Worm (Caenorhabditis elegans) whole organism, midembryonic: Measurements from ENCODE around the gene lys-1.

ENCODE experiments used
- T22C8.4 ChIP-seq: fragments of 200-800 bp; sonication (Bioruptor generic); IDR thresholded peaks from 2 replicates; pipeline ENCODE4 v1.3.6; 2022; ENCODE audit warnings: missing genetic modification characterization, missing compliant biosample characterization
- cog-1 ChIP-seq: sonication (generic microtip); optimal IDR thresholded peaks from 2 replicates; lab custom pipeline; 2016; ENCODE audit warnings: missing genetic modification characterization, missing compliant biosample characterization
- flt-1 ChIP-seq: fragments of 200-800 bp; sonication (Bioruptor generic); IDR thresholded peaks from 2 replicates; pipeline ENCODE4 v1.3.6; 2022; ENCODE audit warnings: missing genetic modification characterization, missing compliant biosample characterization
- klf-2 ChIP-seq: fragments of 200-800 bp; sonication (Bioruptor generic); conservative IDR thresholded peaks from 2 replicates; pipeline ENCODE4 v1.3.6; 2022; ENCODE audit warnings: missing genetic modification reagents, missing genetic modification characterization, missing compliant biosample characterization
- med-1 ChIP-seq: sonication (generic microtip); optimal IDR thresholded peaks from 2 replicates; lab custom pipeline; 2017; ENCODE audit warnings: missing genetic modification characterization, mild to moderate bottlenecking, missing compliant biosample characterization, antibody characterized with exemption, missing genetic modification reagents; ENCODE audit not compliant: insufficient read depth
- ref-1 ChIP-seq: fragments of 200-800 bp; sonication (Bioruptor generic); conservative IDR thresholded peaks from 2 replicates; pipeline ENCODE4 v1.3.6; 2022; ENCODE audit warnings: missing genetic modification reagents, missing genetic modification characterization, missing compliant biosample characterization
- tab-1 ChIP-seq: fragments of 200-800 bp; sonication (Bioruptor generic); IDR thresholded peaks from 2 replicates; pipeline ENCODE4 v1.3.6; 2022; ENCODE audit warnings: missing genetic modification characterization, missing compliant biosample characterization
- ztf-23 ChIP-seq: fragments of 200-800 bp; sonication (Bioruptor generic); IDR thresholded peaks from 2 replicates; pipeline ENCODE4 v1.3.6; 2022; ENCODE audit warnings: missing genetic modification reagents, missing genetic modification characterization, missing compliant biosample characterization
- ztf-29 ChIP-seq: fragments of 200-800 bp; sonication (Bioruptor generic); IDR thresholded peaks from 2 replicates; pipeline ENCODE4 v1.3.6; 2022; ENCODE audit warnings: missing genetic modification reagents, missing genetic modification characterization, missing compliant biosample characterization

DNA sequence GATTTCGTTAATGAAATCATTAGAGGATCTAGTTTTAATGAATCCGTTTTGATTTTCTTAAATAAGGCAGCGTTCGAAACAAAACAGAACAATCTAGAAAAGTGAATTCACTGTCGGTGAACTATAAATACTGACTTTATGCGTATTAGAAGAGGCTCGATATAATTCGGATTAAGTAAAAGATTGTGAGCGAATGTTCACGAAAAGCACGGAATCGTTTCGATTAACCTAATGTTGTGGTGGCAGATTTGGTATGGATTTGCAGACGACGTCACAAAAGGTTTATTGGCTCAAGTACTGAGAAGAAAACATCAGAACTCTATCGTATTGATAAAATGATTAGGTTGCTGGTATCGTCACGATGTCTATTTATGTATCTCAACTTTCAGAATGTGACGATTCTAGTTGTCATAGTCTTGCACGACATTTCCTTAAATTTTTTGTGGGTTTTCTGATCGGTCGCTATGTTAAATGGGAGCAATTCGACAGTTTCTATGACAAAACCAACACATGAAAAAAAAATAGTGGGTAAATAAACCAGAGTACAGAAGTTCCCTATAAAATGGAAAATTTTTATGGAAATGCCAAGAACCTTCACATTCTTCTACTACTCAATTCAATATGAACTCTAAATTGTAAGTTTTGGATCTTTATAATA lies 48.4 kb upstream of the lys-1 start, which contains the start of the genes pyt-1 and fipr-7:
- TF ChIP-seq ref-1 (GFP tag; lab: Robert Waterston, UW) (no peak), T22C8.4 (no peak), klf-2 (GFP tag; lab: Robert Waterston, UW) (no peak), tab-1 (GFP tag; lab: Robert Waterston, UW) (no peak), flt-1 (GFP tag; lab: Robert Waterston, UW) (no peak), ztf-23 (no peak), med-1 (GFP tag; lab: Kevin White, UChicago) (no peak), ztf-29 (no peak), cog-1 (tag; lab: Kevin White, UChicago) (no peak)
